Fruit fly (Drosophila melanogaster) whole organism, embryonic: ENCODE measurements around the gene CG7579.

Experiments
- Ada2b ChIP-seq: fragments of 200-800 bp; sonication (Bioruptor generic); IDR thresholded peaks from 2 replicates; pipeline ENCODE4 v1.3.6; 2022; ENCODE audit warnings: missing biosample characterization, missing genetic modification characterization
- Atf3 ChIP-seq: fragments of 200-800 bp; sonication (Bioruptor generic); optimal IDR thresholded peaks from 3 replicates; lab custom pipeline; 2016; ENCODE audit warnings: missing biosample characterization, missing genetic modification characterization
- Atf6 ChIP-seq: fragments of 200-800 bp; sonication (Bioruptor generic); IDR thresholded peaks from 2 replicates; pipeline ENCODE4 v1.3.6; 2022; ENCODE audit warnings: missing biosample characterization, missing genetic modification characterization
- BEAF-32 ChIP-seq: fragments of 200-800 bp; sonication (Bioruptor generic); optimal IDR thresholded peaks from 3 replicates; lab custom pipeline; 2017; ENCODE audit warnings: missing biosample characterization, missing genetic modification characterization, mild to moderate bottlenecking, moderate library complexity, missing genetic modification reagents
- CG1024 ChIP-seq: fragments of 200-800 bp; sonication (Bioruptor generic); IDR thresholded peaks from 2 replicates; pipeline ENCODE4 v1.3.6; 2022; ENCODE audit warnings: missing biosample characterization, missing genetic modification characterization
- CG10431 ChIP-seq: fragments of 200-800 bp; sonication (Bioruptor generic); optimal IDR thresholded peaks from 3 replicates; lab custom pipeline; 2018; ENCODE audit warnings: missing biosample characterization, mild to moderate bottlenecking, missing genetic modification characterization
- CG10462 ChIP-seq: fragments of 200-800 bp; sonication (Bioruptor generic); optimal IDR thresholded peaks from 2 replicates; lab custom pipeline; 2016; ENCODE audit warnings: missing biosample characterization, missing genetic modification characterization
- CG10565 ChIP-seq: fragments of 200-800 bp; sonication (Bioruptor generic); optimal IDR thresholded peaks from 3 replicates; lab custom pipeline; 2016; ENCODE audit warnings: missing biosample characterization, mild to moderate bottlenecking, missing genetic modification characterization
- CG12219 ChIP-seq: fragments of 200-800 bp; sonication (Bioruptor generic); optimal IDR thresholded peaks from 3 replicates; lab custom pipeline; 2018; ENCODE audit warnings: missing biosample characterization, mild to moderate bottlenecking, missing genetic modification characterization
- CG12391 ChIP-seq: fragments of 200-800 bp; sonication (Bioruptor generic); optimal IDR thresholded peaks from 3 replicates; lab custom pipeline; 2018; ENCODE audit warnings: missing biosample characterization, mild to moderate bottlenecking, missing genetic modification characterization, moderate library complexity
- CG12769 ChIP-seq: fragments of 200-800 bp; sonication (Bioruptor generic); optimal IDR thresholded peaks from 2 replicates; lab custom pipeline; 2019; ENCODE audit warnings: missing biosample characterization, mild to moderate bottlenecking, missing genetic modification characterization, moderate library complexity
- CG13123 ChIP-seq: fragments of 200-800 bp; sonication (Bioruptor generic); optimal IDR thresholded peaks from 2 replicates; lab custom pipeline; 2016; ENCODE audit warnings: missing biosample characterization, missing genetic modification characterization
- CG14667 ChIP-seq: fragments of 200-800 bp; sonication (Bioruptor generic); IDR thresholded peaks from 2 replicates; pipeline ENCODE4 v1.3.6; 2022; ENCODE audit warnings: missing biosample characterization, missing genetic modification characterization
- CG1647 ChIP-seq: fragments of 200-800 bp; sonication (Bioruptor generic); optimal IDR thresholded peaks from 3 replicates; lab custom pipeline; 2016; ENCODE audit warnings: missing biosample characterization, missing genetic modification characterization
- CG2116 ChIP-seq: fragments of 200-800 bp; sonication (Bioruptor generic); optimal IDR thresholded peaks from 3 replicates; lab custom pipeline; 2018; ENCODE audit warnings: missing biosample characterization, mild to moderate bottlenecking, missing genetic modification characterization
- CG30431 ChIP-seq: fragments of 200-800 bp; sonication (Bioruptor generic); optimal IDR thresholded peaks from 2 replicates; lab custom pipeline; 2017; ENCODE audit warnings: missing biosample characterization, missing genetic modification characterization
- CG31224 ChIP-seq: fragments of 200-800 bp; sonication (Bioruptor generic); IDR thresholded peaks from 2 replicates; pipeline ENCODE4 v1.3.6; 2022; ENCODE audit warnings: missing biosample characterization, missing genetic modification characterization
- CG31441 ChIP-seq: fragments of 200-800 bp; sonication (Bioruptor generic); IDR thresholded peaks from 2 replicates; pipeline ENCODE4 v1.3.6; 2022; ENCODE audit warnings: missing biosample characterization, missing genetic modification characterization
- CG32532 ChIP-seq: fragments of 200-800 bp; sonication (Bioruptor generic); IDR thresholded peaks from 2 replicates; pipeline ENCODE4 v1.3.6; 2022; ENCODE audit warnings: missing biosample characterization, missing genetic modification characterization
- CG3995 ChIP-seq: fragments of 200-800 bp; sonication (Bioruptor generic); optimal IDR thresholded peaks from 3 replicates; lab custom pipeline; 2016; ENCODE audit warnings: missing biosample characterization, missing genetic modification characterization
- CG4328 ChIP-seq: fragments of 200-800 bp; sonication (Bioruptor generic); optimal IDR thresholded peaks from 3 replicates; lab custom pipeline; 2017; ENCODE audit warnings: missing biosample characterization, missing genetic modification reagents, missing genetic modification characterization
- CG4360 ChIP-seq: fragments of 200-800 bp; sonication (Bioruptor generic); IDR thresholded peaks from 2 replicates; pipeline ENCODE4 v1.3.6; 2022; ENCODE audit warnings: missing biosample characterization, missing genetic modification characterization
- CG6654 ChIP-seq: fragments of 200-800 bp; sonication (Bioruptor generic); optimal IDR thresholded peaks from 2 replicates; lab custom pipeline; 2017; ENCODE audit warnings: missing biosample characterization, mild to moderate bottlenecking, missing genetic modification characterization
- CG6791 ChIP-seq: fragments of 200-800 bp; sonication (Bioruptor generic); IDR thresholded peaks from 3 replicates; pipeline ENCODE4 v1.3.6; 2022; ENCODE audit warnings: missing biosample characterization, missing genetic modification characterization; ENCODE audit not compliant: partially characterized antibody
- CG7357 ChIP-seq: fragments of 200-800 bp; sonication (Bioruptor generic); IDR thresholded peaks from 3 replicates; pipeline ENCODE4 v1.3.6; 2022; ENCODE audit warnings: missing biosample characterization, missing genetic modification characterization
- CG8359 ChIP-seq: fragments of 200-800 bp; sonication (Bioruptor generic); optimal IDR thresholded peaks from 2 replicates; lab custom pipeline; 2017; ENCODE audit warnings: missing biosample characterization, mild to moderate bottlenecking, missing genetic modification characterization, borderline replicate concordance
- CG9609 ChIP-seq: fragments of 200-800 bp; sonication (Bioruptor generic); optimal IDR thresholded peaks from 3 replicates; lab custom pipeline; 2016; ENCODE audit warnings: missing biosample characterization, missing genetic modification characterization
- Dek ChIP-seq: fragments of 200-800 bp; sonication (Bioruptor generic); optimal IDR thresholded peaks from 3 replicates; lab custom pipeline; 2019; ENCODE audit warnings: missing biosample characterization, mild to moderate bottlenecking, missing genetic modification characterization, moderate library complexity
- Gsc ChIP-seq: fragments of 200-800 bp; sonication (Bioruptor generic); IDR thresholded peaks from 2 replicates; pipeline ENCODE4 v1.3.6; 2022; ENCODE audit warnings: missing biosample characterization, missing genetic modification characterization
- Neu2 ChIP-seq: fragments of 200-800 bp; sonication (Bioruptor generic); optimal IDR thresholded peaks from 3 replicates; lab custom pipeline; 2016; ENCODE audit warnings: missing biosample characterization, missing genetic modification characterization, borderline replicate concordance
- Nf-YB ChIP-seq: fragments of 200-800 bp; sonication (Bioruptor generic); optimal IDR thresholded peaks from 3 replicates; lab custom pipeline; 2019; ENCODE audit warnings: missing biosample characterization, mild to moderate bottlenecking, missing genetic modification characterization, moderate library complexity
- Six4 ChIP-seq: fragments of 200-800 bp; sonication (Bioruptor generic); optimal IDR thresholded peaks from 2 replicates; lab custom pipeline; 2016; ENCODE audit warnings: missing biosample characterization, missing genetic modification characterization
- ac ChIP-seq: fragments of 200-800 bp; sonication (Bioruptor generic); optimal IDR thresholded peaks from 3 replicates; lab custom pipeline; 2017; ENCODE audit warnings: missing biosample characterization, mild to moderate bottlenecking, missing genetic modification characterization
- ap ChIP-seq: fragments of 200-800 bp; sonication (Bioruptor generic); IDR thresholded peaks from 2 replicates; pipeline ENCODE4 v1.3.6; 2022; ENCODE audit warnings: missing biosample characterization, missing genetic modification characterization
- ash1 ChIP-seq: fragments of 200-800 bp; sonication (Bioruptor generic); optimal IDR thresholded peaks from 2 replicates; lab custom pipeline; 2018; ENCODE audit warnings: missing biosample characterization, mild to moderate bottlenecking, missing genetic modification characterization
- btn ChIP-seq: fragments of 200-800 bp; sonication (Bioruptor generic); optimal IDR thresholded peaks from 2 replicates; lab custom pipeline; 2016; ENCODE audit warnings: missing biosample characterization, missing genetic modification characterization
- cato ChIP-seq: fragments of 200-800 bp; sonication (Bioruptor generic); optimal IDR thresholded peaks from 2 replicates; lab custom pipeline; 2016; ENCODE audit warnings: missing biosample characterization, missing genetic modification characterization, borderline replicate concordance
- chinmo ChIP-seq: fragments of 200-800 bp; sonication (Bioruptor generic); IDR thresholded peaks from 4 replicates; pipeline ENCODE4 v1.3.6; 2022; ENCODE audit warnings: missing biosample characterization, missing genetic modification characterization; ENCODE audit not compliant: partially characterized antibody
- eve ChIP-seq, 2 experiments: fragments of >200 bp; optimal IDR thresholded peaks; 2 replicates each; lab custom pipeline; 2017; ENCODE audit warnings: missing biosample characterization in 2 of 2, missing genetic modification characterization in 2 of 2
- fd102C ChIP-seq: fragments of 200-800 bp; sonication (Bioruptor generic); optimal IDR thresholded peaks from 2 replicates; lab custom pipeline; 2018; ENCODE audit warnings: missing biosample characterization, mild to moderate bottlenecking, missing genetic modification characterization, moderate library complexity
- ftz-f1 ChIP-seq: fragments of 200-800 bp; sonication (Bioruptor generic); optimal IDR thresholded peaks from 2 replicates; lab custom pipeline; 2016; ENCODE audit warnings: missing biosample characterization, missing genetic modification characterization
- maf-S ChIP-seq: fragments of 200-800 bp; sonication (Bioruptor generic); optimal IDR thresholded peaks from 2 replicates; lab custom pipeline; 2016; ENCODE audit warnings: missing biosample characterization, missing genetic modification characterization
- nom ChIP-seq: fragments of 200-800 bp; sonication (Bioruptor generic); optimal IDR thresholded peaks from 2 replicates; lab custom pipeline; 2017; ENCODE audit warnings: missing biosample characterization, missing genetic modification characterization, mild to moderate bottlenecking, moderate library complexity, missing genetic modification reagents
- oc ChIP-seq: fragments of 200-800 bp; sonication (Bioruptor generic); optimal IDR thresholded peaks from 2 replicates; lab custom pipeline; 2018; ENCODE audit warnings: missing biosample characterization, mild to moderate bottlenecking, missing genetic modification characterization, moderate library complexity
- pita ChIP-seq: fragments of 200-800 bp; sonication (Bioruptor generic); optimal IDR thresholded peaks from 2 replicates; lab custom pipeline; 2017; ENCODE audit warnings: missing biosample characterization, mild to moderate bottlenecking, missing genetic modification characterization
- sc ChIP-seq, 3 experiments: fragments of >200 bp in 2 of 3; fragments of 200-800 bp in 1 of 3; sonication (Bioruptor generic) in 1 of 3; optimal IDR thresholded peaks; 2 replicates in 2 of 3; 3 replicates in 1 of 3; lab custom pipeline; 2017; ENCODE audit warnings: mild to moderate bottlenecking in 1 of 3, missing biosample characterization in 1 of 3, missing genetic modification characterization in 1 of 3, missing genetic modification reagents in 1 of 3
- shn ChIP-seq: fragments of 200-800 bp; sonication (Bioruptor generic); optimal IDR thresholded peaks from 3 replicates; lab custom pipeline; 2016; ENCODE audit warnings: missing biosample characterization, missing genetic modification characterization
- zf30C ChIP-seq: fragments of 200-800 bp; sonication (Bioruptor generic); optimal IDR thresholded peaks from 3 replicates; lab custom pipeline; 2018; ENCODE audit warnings: missing biosample characterization, mild to moderate bottlenecking, missing genetic modification characterization

Gene CG7579

DNA sequence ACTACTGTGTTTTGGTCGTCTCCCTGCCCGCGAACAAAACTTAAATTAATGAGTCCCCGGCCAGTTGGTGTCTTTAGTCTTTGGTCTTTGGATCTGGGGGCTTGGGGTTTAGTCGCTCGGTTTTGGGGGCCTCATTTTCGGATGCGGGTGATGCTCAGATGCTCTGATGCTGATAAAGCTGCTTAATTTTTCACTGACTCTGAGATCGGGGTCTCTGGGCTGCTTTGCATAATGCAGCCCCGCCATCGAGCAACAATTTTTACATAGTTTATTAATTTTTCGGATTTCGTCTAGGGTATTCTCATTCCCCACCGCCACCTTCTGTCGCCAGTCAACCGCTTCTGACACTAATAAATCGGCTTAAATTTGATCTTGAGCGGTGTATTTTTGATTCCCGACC lies 18.9 kb upstream of the CG7579 start (continued):
- TF ChIP-seq Dek (tag; lab: Kevin White, UChicago) (no peak), chinmo (GFP tag; lab: Robert Waterston, UW) (0 out of 4 replicates have a peak, but pooled peaks have one; percentile 51), shn (GFP tag; lab: Kevin White, UChicago) (no peak), CG32532 (no peak), oc (peak; percentile 94), CG12769 (tag; lab: Kevin White, UChicago) (peak; percentile 1)

DNA sequence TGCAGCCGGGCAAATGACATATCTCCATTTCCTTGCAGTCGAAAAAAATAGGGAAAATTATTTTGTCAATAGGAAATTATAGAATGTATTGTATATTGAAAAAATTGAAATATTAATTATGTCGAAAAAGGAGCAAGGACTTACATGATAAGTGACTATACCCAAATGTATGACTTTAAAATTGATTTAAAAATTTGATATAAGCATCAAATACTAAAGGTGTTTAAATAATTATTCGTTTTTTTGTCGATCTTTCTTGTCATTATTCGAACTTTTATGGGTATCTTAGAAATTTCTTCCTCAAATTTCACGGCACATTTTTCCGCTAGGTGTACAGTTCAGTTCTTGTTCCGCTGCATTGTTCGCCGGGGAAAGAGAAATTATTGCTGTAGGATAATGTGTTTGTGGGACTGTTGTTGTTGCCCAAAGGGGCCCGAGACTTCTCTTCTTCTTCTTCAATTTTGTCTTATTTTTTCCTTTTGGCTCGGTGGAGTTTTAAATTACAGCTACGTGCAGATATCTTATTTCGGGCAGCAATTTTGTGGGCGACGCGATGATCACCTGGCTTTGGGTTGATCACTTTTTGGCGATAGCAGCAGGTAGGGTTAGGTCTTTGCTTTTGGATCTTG lies 17.2 kb upstream of the CG7579 start:
- TF ChIP-seq CG2116 (peak; percentile 4), Six4 (no peak), maf-S (no peak), eve (GFP tag; optimal IDR thresholded peaks at IDR 0.05; lab: Kevin White, UChicago) (peak in 1 of 2 experiments; percentile 60), ac (GFP tag; lab: Kevin White, UChicago) (peak; percentile 80), fd102C (GFP tag; lab: Kevin White, UChicago) (peak; percentile 77), btn (GFP tag; lab: Kevin White, UChicago) (no peak), CG9609 (no peak), Neu2 (GFP tag; lab: Kevin White, UChicago) (peak; percentile 59), ash1 (GFP tag; lab: Kevin White, UChicago) (no peak), BEAF-32 (GFP tag; lab: Kevin White, UChicago) (no peak), CG10565 (no peak), ap (GFP tag; lab: Robert Waterston, UW) (no peak), CG10431 (GFP tag; lab: Kevin White, UChicago) (peak; percentile 47), CG6791 (GFP tag; lab: Robert Waterston, UW) (0 out of 3 replicates have a peak, but pooled peaks have one; percentile 13), Atf3 (GFP tag; lab: Kevin White, UChicago) (no peak), CG8359 (GFP tag; lab: Kevin White, UChicago) (no peak), Gsc (GFP tag; lab: Robert Waterston, UW) (no peak), CG30431 (GFP tag; lab: Kevin White, UChicago) (peak; percentile 60), Nf-YB (GFP tag; lab: Kevin White, UChicago) (peak; percentile 41), CG7357 (GFP tag; lab: Robert Waterston, UW) (no peak), CG6654 (GFP tag; lab: Kevin White, UChicago) (no peak), cato (GFP tag; lab: Kevin White, UChicago) (no peak), CG14667 (no peak), CG12219 (no peak), pita (GFP tag; lab: Kevin White, UChicago) (no peak), CG31441 (GFP tag; lab: Robert Waterston, UW) (peak; percentile 49; the same call in 1 of the 2 replicates), chinmo (GFP tag; lab: Robert Waterston, UW) (no peak), nom (GFP tag; lab: Kevin White, UChicago) (no peak), Atf6 (GFP tag; lab: Robert Waterston, UW) (no peak), CG4360 (GFP tag; lab: Robert Waterston, UW) (peak; percentile 95), ftz-f1 (no peak), Ada2b (no peak), CG13123 (no peak), CG1024 (GFP tag; lab: Robert Waterston, UW) (no peak), CG3995 (no peak), CG4328 (GFP tag; lab: Kevin White, UChicago) (no peak), sc (optimal IDR thresholded peaks at IDR 0.05; lab: Kevin White, UChicago) (no peak), sc (GFP tag; optimal IDR thresholded peaks at IDR 0.05; lab: Kevin White, UChicago) (peak; percentile 58), zf30C (GFP tag; lab: Kevin White, UChicago) (peak; percentile 97), CG1647 (no peak), CG31224 (GFP tag; lab: Robert Waterston, UW) (no peak), CG12391 (tag; lab: Kevin White, UChicago) (peak; percentile 81), CG10462 (peak; percentile 29)
